Worm (Caenorhabditis elegans) whole organism, L1 larva: ENCODE data around the gene ger-1.
A peak's percentile ranks its signal among the peaks of the same experiment; 100 is the strongest.

ENCODE experiments used
- C16A3.4 ChIP-seq: fragments of 150-350 bp; optimal IDR thresholded peaks from 2 replicates; lab custom pipeline; 2014; ENCODE audit warnings: missing biosample characterization, missing genetic modification characterization
- C34B4.2 ChIP-seq: sonication (generic microtip); optimal IDR thresholded peaks from 2 replicates; lab custom pipeline; 2017; ENCODE audit warnings: mild to moderate bottlenecking, missing genetic modification characterization, missing compliant biosample characterization
- alr-1 ChIP-seq: fragments of 200-800 bp; sonication (Bioruptor generic); optimal IDR thresholded peaks from 2 replicates; lab custom pipeline; 2018; ENCODE audit warnings: borderline replicate concordance, mild to moderate bottlenecking, missing genetic modification characterization, missing compliant biosample characterization
- aly-2 ChIP-seq: fragments of 150-350 bp; optimal IDR thresholded peaks from 2 replicates; lab custom pipeline; 2014; ENCODE audit warnings: missing biosample characterization, missing genetic modification characterization
- ama-1 ChIP-seq: fragments of 150-350 bp; optimal IDR thresholded peaks from 2 replicates; lab custom pipeline; 2014
- blmp-1 ChIP-seq: fragments of 150-350 bp; optimal IDR thresholded peaks from 2 replicates; lab custom pipeline; 2014; ENCODE audit warnings: missing biosample characterization, missing genetic modification characterization
- ceh-8 ChIP-seq: fragments of 200-800 bp; sonication (Bioruptor generic); optimal IDR thresholded peaks from 2 replicates; lab custom pipeline; 2018; ENCODE audit warnings: mild to moderate bottlenecking, missing genetic modification characterization, moderate library complexity, missing compliant biosample characterization
- ceh-88 ChIP-seq: fragments of 200-800 bp; sonication (Bioruptor generic); IDR thresholded peaks from 2 replicates; pipeline ENCODE4 v1.3.6; 2022; ENCODE audit warnings: missing genetic modification characterization, missing compliant biosample characterization
- ceh-90 ChIP-seq: sonication (generic microtip); optimal IDR thresholded peaks from 2 replicates; lab custom pipeline; 2016; ENCODE audit warnings: missing genetic modification characterization, missing compliant biosample characterization
- ces-1 ChIP-seq: fragments of 150-350 bp; optimal IDR thresholded peaks from 2 replicates; lab custom pipeline; 2014; ENCODE audit warnings: missing biosample characterization, missing genetic modification reagents, missing genetic modification characterization
- dpl-1 ChIP-seq, 3 experiments: fragments of 150-350 bp in 2 of 3; sonication (generic microtip) in 1 of 3; optimal IDR thresholded peaks; 2 replicates each; lab custom pipeline; 2014 to 2017; ENCODE audit warnings: missing biosample characterization in 3 of 3, missing genetic modification characterization in 3 of 3, missing genetic modification reagents in 3 of 3
- dsc-1 ChIP-seq: sonication (generic microtip); optimal IDR thresholded peaks from 2 replicates; lab custom pipeline; 2016; ENCODE audit warnings: mild to moderate bottlenecking, missing genetic modification characterization, missing compliant biosample characterization
- efl-3 ChIP-seq: fragments of 200-800 bp; sonication (Bioruptor generic); optimal IDR thresholded peaks from 2 replicates; lab custom pipeline; 2018; ENCODE audit warnings: mild to moderate bottlenecking, missing genetic modification characterization, missing compliant biosample characterization
- ets-5 ChIP-seq: fragments of 200-800 bp; sonication (Bioruptor generic); IDR thresholded peaks from 2 replicates; pipeline ENCODE4 v1.3.6; 2022; ENCODE audit warnings: missing genetic modification characterization, missing compliant biosample characterization
- fkh-10 ChIP-seq: sonication (generic microtip); optimal IDR thresholded peaks from 2 replicates; lab custom pipeline; 2017; ENCODE audit warnings: missing biosample characterization, missing genetic modification reagents, missing genetic modification characterization
- fkh-4 ChIP-seq: sonication (generic microtip); optimal IDR thresholded peaks from 2 replicates; lab custom pipeline; 2016; ENCODE audit warnings: missing compliant biosample characterization, missing genetic modification characterization, borderline replicate concordance
- fkh-8 ChIP-seq: sonication (generic microtip); optimal IDR thresholded peaks from 2 replicates; lab custom pipeline; 2016; ENCODE audit warnings: mild to moderate bottlenecking, missing genetic modification characterization, missing compliant biosample characterization
- hlh-4 ChIP-seq: sonication (generic microtip); optimal IDR thresholded peaks from 2 replicates; lab custom pipeline; 2016; ENCODE audit warnings: mild to moderate bottlenecking, missing genetic modification characterization, missing compliant biosample characterization
- isw-1 ChIP-seq: fragments of 200-800 bp; sonication (Bioruptor generic); IDR thresholded peaks from 2 replicates; pipeline ENCODE4 v1.3.6; 2022; ENCODE audit warnings: missing genetic modification characterization, missing compliant biosample characterization
- lin-14 ChIP-seq: fragments of 200-800 bp; sonication (Bioruptor generic); optimal IDR thresholded peaks from 2 replicates; lab custom pipeline; 2018; ENCODE audit warnings: mild to moderate bottlenecking, missing genetic modification characterization, moderate library complexity, missing compliant biosample characterization
- lin-35 ChIP-seq, 2 experiments: fragments of 150-350 bp; optimal IDR thresholded peaks; 2 replicates each; lab custom pipeline; 2014; ENCODE audit warnings: missing biosample characterization in 2 of 2, missing genetic modification characterization in 2 of 2, missing genetic modification reagents in 2 of 2
- mdl-1 ChIP-seq, 2 experiments: fragments of 150-350 bp; optimal IDR thresholded peaks; 2 replicates each; lab custom pipeline; 2014 to 2017; ENCODE audit warnings: missing biosample characterization in 2 of 2, missing genetic modification characterization in 2 of 2, inconsistent platforms in 1 of 2
- mep-1 ChIP-seq: fragments of 150-350 bp; optimal IDR thresholded peaks from 2 replicates; lab custom pipeline; 2014; ENCODE audit warnings: missing biosample characterization, missing genetic modification characterization
- nhr-11 ChIP-seq: fragments of 150-350 bp; optimal IDR thresholded peaks from 2 replicates; lab custom pipeline; 2014; ENCODE audit warnings: missing biosample characterization, missing genetic modification characterization
- nhr-19 ChIP-seq: fragments of 200-800 bp; sonication (Bioruptor generic); conservative IDR thresholded peaks from 2 replicates; pipeline ENCODE4 v1.3.6; 2022; ENCODE audit warnings: missing genetic modification characterization, missing compliant biosample characterization
- nhr-20 ChIP-seq: sonication (generic microtip); optimal IDR thresholded peaks from 2 replicates; lab custom pipeline; 2016; ENCODE audit warnings: mild to moderate bottlenecking, missing genetic modification characterization, missing compliant biosample characterization
- nhr-71 ChIP-seq: sonication (generic microtip); optimal IDR thresholded peaks from 2 replicates; lab custom pipeline; 2016; ENCODE audit warnings: mild to moderate bottlenecking, missing genetic modification characterization, moderate library complexity, missing compliant biosample characterization
- nhr-76 ChIP-seq: sonication (generic microtip); optimal IDR thresholded peaks from 2 replicates; lab custom pipeline; 2017; ENCODE audit warnings: missing biosample characterization, missing genetic modification characterization
- nhr-77 ChIP-seq: fragments of 150-350 bp; optimal IDR thresholded peaks from 2 replicates; lab custom pipeline; 2014; ENCODE audit warnings: missing biosample characterization, missing genetic modification characterization
- nhr-84 ChIP-seq: sonication (generic microtip); optimal IDR thresholded peaks from 2 replicates; lab custom pipeline; 2017; ENCODE audit warnings: missing biosample characterization, missing genetic modification characterization
- nhr-85 ChIP-seq: sonication (generic microtip); peaks from one replicate; lab custom pipeline; 2016; ENCODE audit warnings: missing genetic modification characterization, inconsistent platforms, missing compliant biosample characterization
- pag-3 ChIP-seq: sonication (generic microtip); optimal IDR thresholded peaks from 2 replicates; lab custom pipeline; 2017; ENCODE audit warnings: missing genetic modification characterization, mild to moderate bottlenecking, missing compliant biosample characterization, antibody characterized with exemption, borderline replicate concordance; ENCODE audit not compliant: insufficient read depth
- pax-3 ChIP-seq: fragments of 200-800 bp; sonication (Bioruptor generic); optimal IDR thresholded peaks from 2 replicates; lab custom pipeline; 2018; ENCODE audit warnings: mild to moderate bottlenecking, missing genetic modification characterization, moderate library complexity, missing compliant biosample characterization
- pqm-1 ChIP-seq: sonication (generic microtip); optimal IDR thresholded peaks from 3 replicates; lab custom pipeline; 2017; ENCODE audit warnings: missing biosample characterization, missing genetic modification characterization
- snpc-4 ChIP-seq: fragments of 150-350 bp; optimal IDR thresholded peaks from 2 replicates; lab custom pipeline; 2014; ENCODE audit warnings: missing biosample characterization, missing genetic modification characterization
- sptf-1 ChIP-seq: fragments of 150-350 bp; optimal IDR thresholded peaks from 2 replicates; lab custom pipeline; 2014; ENCODE audit warnings: missing biosample characterization, missing genetic modification characterization
- sup-37 ChIP-seq: fragments of 200-800 bp; sonication (Bioruptor generic); optimal IDR thresholded peaks from 2 replicates; lab custom pipeline; 2018; ENCODE audit warnings: mild to moderate bottlenecking, missing genetic modification characterization, missing compliant biosample characterization
- tbx-2 ChIP-seq: sonication (generic microtip); optimal IDR thresholded peaks from 2 replicates; lab custom pipeline; 2016; ENCODE audit warnings: missing genetic modification characterization, missing compliant biosample characterization
- unc-130 ChIP-seq: fragments of 150-350 bp; optimal IDR thresholded peaks from 2 replicates; lab custom pipeline; 2017; ENCODE audit warnings: missing biosample characterization, missing genetic modification characterization, inconsistent platforms
- unc-62 ChIP-seq: fragments of 150-350 bp; optimal IDR thresholded peaks from 2 replicates; lab custom pipeline; 2014; ENCODE audit warnings: missing biosample characterization, missing genetic modification reagents, missing genetic modification characterization
- unc-98 ChIP-seq: fragments of 200-800 bp; sonication (Bioruptor generic); IDR thresholded peaks from 2 replicates; pipeline ENCODE4 v1.3.6; 2022; ENCODE audit warnings: missing genetic modification characterization, missing compliant biosample characterization
- vab-15 ChIP-seq: sonication (generic microtip); optimal IDR thresholded peaks from 2 replicates; lab custom pipeline; 2017; ENCODE audit warnings: missing genotype, mild to moderate bottlenecking, missing genetic modification characterization, missing compliant biosample characterization
- xbp-1 ChIP-seq: sonication (generic microtip); optimal IDR thresholded peaks from 2 replicates; lab custom pipeline; 2016; ENCODE audit warnings: missing genetic modification characterization, missing compliant biosample characterization
- zag-1 ChIP-seq: fragments of 150-350 bp; optimal IDR thresholded peaks from 2 replicates; lab custom pipeline; 2014; ENCODE audit warnings: missing biosample characterization, missing genetic modification characterization
- ztf-4 ChIP-seq: fragments of 150-350 bp; optimal IDR thresholded peaks from 2 replicates; lab custom pipeline; 2014; ENCODE audit warnings: missing biosample characterization, missing genetic modification characterization

The ger-1 gene

DNA sequence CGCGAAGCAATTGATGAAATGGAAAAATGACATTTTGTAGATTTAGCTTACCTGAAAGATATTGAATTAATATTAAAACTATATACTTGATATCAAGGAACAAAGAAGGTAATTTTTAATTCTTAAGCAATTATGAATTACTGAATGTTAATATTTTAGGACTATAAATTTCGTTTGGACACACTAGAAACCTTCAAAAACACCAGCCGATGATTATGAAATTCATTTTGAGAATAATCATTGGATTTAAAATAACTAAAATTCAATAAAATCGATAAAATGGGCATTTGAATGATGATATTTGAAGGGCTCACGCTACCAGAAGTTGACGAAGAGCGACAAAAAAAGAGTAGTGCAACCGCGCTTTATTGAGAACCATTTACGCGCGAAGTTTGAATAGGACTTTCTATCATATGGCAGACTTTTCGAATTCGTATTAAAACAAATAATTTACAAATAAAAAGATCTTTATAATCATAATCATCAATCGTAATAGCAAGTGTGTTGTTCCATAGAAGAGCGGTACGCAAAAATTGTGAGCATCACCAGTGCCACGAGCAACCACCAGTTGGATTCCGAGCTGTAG is 6.6 kb upstream of the ger-1 start, which contains the start of gene ZK418.5 (continued):
- TF ChIP-seq dsc-1 (tag; lab: Kevin White, UChicago): no peak
- TF ChIP-seq efl-3 (GFP tag; lab: Kevin White, UChicago): no peak
- no peak for TF ChIP-seq ztf-4
- no peak for TF ChIP-seq ceh-8 (GFP tag; lab: Kevin White, UChicago)
- TF ChIP-seq zag-1 (tag; lab: Kevin White, UChicago): no peak
- TF ChIP-seq sptf-1 (tag; lab: Kevin White, UChicago): no peak
- no peak for TF ChIP-seq fkh-10 (GFP tag; lab: Kevin White, UChicago)
- TF ChIP-seq ceh-88 (GFP tag; lab: Robert Waterston, UW): no peak
- no peak for TF ChIP-seq fkh-8 (tag; lab: Kevin White, UChicago)
- peak; percentile 79 for TF ChIP-seq C16A3.4
- peak; percentile 37 for TF ChIP-seq tbx-2
- TF ChIP-seq ces-1 (GFP tag; lab: Kevin White, UChicago): no peak
- no peak for TF ChIP-seq C34B4.2 (tag; lab: Kevin White, UChicago)
- no peak for TF ChIP-seq unc-62 (GFP tag; lab: Kevin White, UChicago)
- no peak for TF ChIP-seq vab-15 (tag; lab: Kevin White, UChicago)

DNA sequence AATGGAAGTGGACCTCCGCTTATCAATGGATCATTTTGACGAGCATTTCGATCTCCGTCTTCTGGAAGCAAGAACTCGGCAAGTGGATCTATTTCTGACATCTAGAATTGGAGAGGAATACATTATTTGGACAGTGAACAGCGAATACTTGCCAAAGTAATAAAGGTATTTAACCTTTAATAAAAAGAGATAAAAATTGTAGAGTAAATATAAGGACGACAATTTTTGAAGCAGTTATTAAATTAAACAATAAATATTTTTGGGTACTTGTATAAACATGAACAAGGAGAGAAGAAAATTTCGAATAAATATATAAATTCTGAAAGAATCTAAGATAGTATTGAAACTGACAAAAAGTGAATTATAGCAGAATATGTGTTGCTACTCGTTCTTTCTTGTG is 5.2 kb upstream of the ger-1 start, which contains the start of gene lin-37:
lin-37 (minus strand) TSS at position 101 of the 400 bp plus-strand sequence.
- no peak for TF ChIP-seq ets-5 (GFP tag; lab: Robert Waterston, UW)
- TF ChIP-seq nhr-85 (tag; lab: Kevin White, UChicago): no peak
- TF ChIP-seq sptf-1 (tag; lab: Kevin White, UChicago): no peak
- TF ChIP-seq zag-1 (tag; lab: Kevin White, UChicago): no peak

DNA sequence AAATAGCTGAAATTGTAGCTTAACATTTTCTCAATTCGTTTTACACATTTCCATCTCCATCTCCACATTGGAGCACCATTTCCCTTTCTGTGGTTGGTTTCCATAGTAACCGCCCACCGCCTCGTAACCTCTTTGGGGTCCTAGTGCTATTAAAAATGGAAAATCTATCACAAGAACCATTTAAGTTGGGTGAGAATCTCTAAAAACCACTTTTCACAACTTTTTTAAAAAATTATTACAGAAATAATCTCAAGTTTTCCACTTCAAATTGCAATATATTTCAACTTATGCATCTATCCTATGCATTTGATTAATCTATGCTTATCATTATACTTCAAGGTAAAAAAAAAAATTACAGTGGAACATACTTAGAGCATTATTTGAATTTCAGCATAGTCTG is 2.7 kb upstream of the ger-1 start, which contains the start of gene tmem-17:
tmem-17 (plus strand) TSS at position 301 of the 400 bp plus-strand sequence.
- no peak for TF ChIP-seq nhr-20 (tag; lab: Kevin White, UChicago)
- no peak for TF ChIP-seq unc-98 (GFP tag; lab: Robert Waterston, UW)
- no peak for TF ChIP-seq fkh-4
- TF ChIP-seq nhr-71 (tag; lab: Kevin White, UChicago): no peak
- TF ChIP-seq nhr-11 (tag; lab: Kevin White, UChicago): no peak
- TF ChIP-seq aly-2 (tag; lab: Kevin White, UChicago): no peak
- TF ChIP-seq ama-1 (lab: Kevin White, UChicago): no peak
- TF ChIP-seq ceh-90 (tag; lab: Kevin White, UChicago): no peak
- no peak for TF ChIP-seq mdl-1 (tag; optimal IDR thresholded peaks at IDR 0.05; lab: Kevin White, UChicago)
- TF ChIP-seq, all 84 proteins: peak for 0

DNA sequence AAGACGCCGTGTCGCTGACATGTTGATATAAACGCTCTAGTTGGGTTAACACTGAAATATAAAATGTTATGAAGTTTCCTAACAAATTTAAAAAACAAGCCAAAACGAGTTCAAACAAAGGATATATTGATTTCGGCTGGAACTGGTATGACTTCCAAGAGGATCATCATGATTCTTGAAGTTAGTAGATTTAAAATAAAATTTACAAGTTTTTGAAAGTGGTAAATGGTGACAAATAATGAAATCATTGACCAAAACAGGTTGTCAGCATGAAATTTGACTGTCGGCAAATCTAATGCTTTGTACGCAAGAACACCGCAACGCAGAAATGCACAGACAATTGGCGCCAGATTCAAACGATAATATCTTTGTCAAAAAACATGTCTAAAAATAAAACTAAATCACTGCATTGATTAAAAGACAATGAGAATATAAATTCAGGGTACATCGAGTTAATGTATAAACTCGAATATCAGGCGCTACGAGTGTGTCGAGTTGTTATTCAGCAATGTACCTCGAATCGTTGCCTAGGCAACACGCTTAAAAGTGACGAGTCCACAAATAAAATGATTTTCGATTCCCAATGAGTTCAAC is 1.3 kb upstream of the ger-1 start, which contains the start of the genes ubc-18 and R01H2.8:
ubc-18 (minus strand) TSS at position 51 of the 594 bp plus-strand sequence.
R01H2.8 (plus strand) TSS at position 544 of the 594 bp plus-strand sequence.
- TF ChIP-seq pqm-1 (tag; lab: Kevin White, UChicago): no peak
- TF ChIP-seq ces-1 (GFP tag; lab: Kevin White, UChicago): no peak
- peak; percentile 45 for TF ChIP-seq unc-130 (tag; lab: Kevin White, UChicago)
- peak; percentile 93 to 97 for TF ChIP-seq lin-35 (GFP tag; optimal IDR thresholded peaks at IDR 0.05; lab: Kevin White, UChicago)
- TF ChIP-seq hlh-4: no peak
- no peak for TF ChIP-seq isw-1
- TF ChIP-seq mdl-1 (tag; optimal IDR thresholded peaks at IDR 0.05; lab: Kevin White, UChicago): peak in 1 of 2 experiments; percentile 38
- no peak for TF ChIP-seq zag-1 (tag; lab: Kevin White, UChicago)
- TF ChIP-seq mep-1 (tag; lab: Kevin White, UChicago): peak; percentile 62
- TF ChIP-seq dpl-1 (GFP tag; optimal IDR thresholded peaks at IDR 0.05; lab: Kevin White, UChicago): peak; percentile 89 to 95 (median 94)
- TF ChIP-seq fkh-4: no peak
- peak; percentile 27; the same call in 1 of the 2 replicates for TF ChIP-seq nhr-19 (GFP tag; lab: Robert Waterston, UW)
- peak; percentile 46 for TF ChIP-seq C16A3.4
- no peak for TF ChIP-seq pax-3 (tag; lab: Kevin White, UChicago)
- no peak for TF ChIP-seq alr-1 (tag; lab: Kevin White, UChicago)
- no peak for TF ChIP-seq snpc-4 (tag; lab: Kevin White, UChicago)
- TF ChIP-seq pag-3: no peak
- TF ChIP-seq nhr-76 (tag; lab: Kevin White, UChicago): no peak
- TF ChIP-seq blmp-1 (tag; lab: Kevin White, UChicago): peak; percentile 23
- peak; percentile 42 for TF ChIP-seq xbp-1 (tag; lab: Kevin White, UChicago)
- TF ChIP-seq nhr-77 (tag; lab: Kevin White, UChicago): no peak
- no peak for TF ChIP-seq sptf-1 (tag; lab: Kevin White, UChicago)
- TF ChIP-seq sup-37 (GFP tag; lab: Kevin White, UChicago): no peak
- TF ChIP-seq lin-14 (GFP tag; lab: Kevin White, UChicago): no peak
- TF ChIP-seq nhr-84 (tag; lab: Kevin White, UChicago): no peak
